Worm (Caenorhabditis elegans): Measurements from ENCODE around the gene deg-3.
A peak's percentile ranks its signal among the peaks of the same experiment; 100 is the strongest.

Gene deg-3

DNA sequence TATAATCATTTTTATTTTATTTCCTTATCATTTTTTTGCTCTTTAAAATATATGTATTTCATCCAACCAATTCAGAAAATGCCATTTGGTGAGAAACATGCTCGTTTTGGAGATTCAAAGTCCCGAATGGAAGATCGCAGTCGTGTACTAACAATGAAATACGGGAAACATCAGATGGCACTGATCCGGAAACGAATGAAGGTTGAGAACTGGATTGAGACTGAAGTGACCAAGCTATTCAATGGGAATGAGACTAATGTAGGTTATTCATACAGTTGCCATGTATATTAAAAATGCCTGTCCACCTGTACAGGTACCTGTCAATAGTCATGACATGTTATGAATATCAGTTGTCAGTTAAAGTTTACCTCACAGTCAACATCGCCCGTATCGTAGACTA, 31.9 kb downstream of the deg-3 start, which contains the start of gene F55C10.5:
Gene F55C10.5, plus strand, starts transcription at position 74 of the 400 bp plus-strand sequence.
- TF ChIP-seq tra-4 (tag; optimal IDR thresholded peaks at IDR 0.05) (no peak), tbx-11 (GFP tag; IDR thresholded peaks at IDR 0.05) (no peak), flt-1 (GFP tag; IDR thresholded peaks at IDR 0.05) (no peak), scrt-1 (GFP tag; IDR thresholded peaks at IDR 0.05) (no peak), hnd-1 (tag; optimal IDR thresholded peaks at IDR 0.05) (no peak), ets-7 (tag; optimal IDR thresholded peaks at IDR 0.05) (no peak), ama-1 (optimal IDR thresholded peaks at IDR 0.05) (no peak), sea-1 (GFP tag; conservative IDR thresholded peaks at IDR 0.05) (no peak), tbx-37 (GFP tag; conservative IDR thresholded peaks at IDR 0.05) (no peak), hmg-4 (GFP tag; optimal IDR thresholded peaks at IDR 0.05) (no peak), hmbx-1 (tag; optimal IDR thresholded peaks at IDR 0.05) (no peak), F13C5.2 (tag; optimal IDR thresholded peaks at IDR 0.05) (no peak), ceh-36 (tag; optimal IDR thresholded peaks at IDR 0.05) (no peak), ceh-13 (GFP tag; optimal IDR thresholded peaks at IDR 0.05) (no peak), aly-1 (tag; optimal IDR thresholded peaks at IDR 0.05) (no peak), B0310.2 (tag; optimal IDR thresholded peaks at IDR 0.05) (no peak), pes-1 (GFP tag; IDR thresholded peaks at IDR 0.05) (no peak)

DNA sequence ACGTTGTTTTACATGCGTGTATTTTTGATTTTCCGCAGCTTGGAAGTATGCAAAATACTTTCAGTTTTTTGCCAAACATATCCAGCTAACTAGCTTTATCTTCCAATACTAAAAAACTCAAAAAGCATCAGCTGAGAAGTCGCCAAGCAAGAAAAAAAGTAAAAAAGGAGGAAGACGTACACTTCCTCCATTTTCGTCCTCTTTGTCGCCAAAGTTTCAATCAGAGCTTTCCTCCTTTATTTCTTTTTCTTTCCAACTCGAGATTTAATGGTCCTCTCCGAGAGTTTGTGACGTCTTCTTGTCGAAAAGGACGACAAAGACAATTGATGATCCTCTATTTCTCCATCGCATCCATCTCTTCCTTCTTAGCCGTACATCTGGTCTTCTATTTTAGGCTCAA, 34.4 kb downstream of the deg-3 start:
- TF ChIP-seq sea-1 (GFP tag; conservative IDR thresholded peaks at IDR 0.05) (no peak), tbx-37 (GFP tag; conservative IDR thresholded peaks at IDR 0.05) (no peak), scrt-1 (GFP tag; IDR thresholded peaks at IDR 0.05) (no peak), hnd-1 (tag; optimal IDR thresholded peaks at IDR 0.05) (no peak), hmbx-1 (tag; optimal IDR thresholded peaks at IDR 0.05) (no peak), tbx-11 (GFP tag; IDR thresholded peaks at IDR 0.05) (no peak), aly-1 (tag; optimal IDR thresholded peaks at IDR 0.05) (no peak), ceh-36 (tag; optimal IDR thresholded peaks at IDR 0.05) (no peak), ama-1 (optimal IDR thresholded peaks at IDR 0.05) (no peak), flt-1 (GFP tag; IDR thresholded peaks at IDR 0.05) (no peak), ets-7 (tag; optimal IDR thresholded peaks at IDR 0.05) (no peak)

DNA sequence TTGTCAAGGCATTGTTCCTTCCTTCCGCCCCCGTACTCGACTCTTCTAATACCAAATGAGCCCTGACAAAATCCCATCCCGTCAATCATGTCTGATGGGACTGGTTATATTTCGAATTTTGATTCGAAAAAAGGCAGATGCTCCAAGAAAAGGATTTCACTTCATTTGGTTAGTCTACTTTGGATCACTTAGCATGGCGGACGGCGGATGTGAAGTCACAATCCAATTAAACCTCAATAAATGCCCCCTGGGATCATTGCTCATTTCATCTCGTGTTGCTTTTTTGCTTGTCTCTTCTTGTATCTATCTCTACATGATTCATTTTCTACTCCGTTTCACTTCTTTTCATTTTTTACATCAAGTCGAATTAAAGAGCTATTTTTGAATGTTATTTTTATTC, 35.6 kb downstream of the deg-3 start:
- TF ChIP-seq tbx-11 (GFP tag; IDR thresholded peaks at IDR 0.05) (no peak), ets-7 (tag; optimal IDR thresholded peaks at IDR 0.05) (no peak), hnd-1 (tag; optimal IDR thresholded peaks at IDR 0.05) (no peak), flt-1 (GFP tag; IDR thresholded peaks at IDR 0.05) (no peak), tbx-37 (GFP tag; conservative IDR thresholded peaks at IDR 0.05) (no peak), hmg-4 (GFP tag; optimal IDR thresholded peaks at IDR 0.05) (no peak), ama-1 (optimal IDR thresholded peaks at IDR 0.05) (no peak)

DNA sequence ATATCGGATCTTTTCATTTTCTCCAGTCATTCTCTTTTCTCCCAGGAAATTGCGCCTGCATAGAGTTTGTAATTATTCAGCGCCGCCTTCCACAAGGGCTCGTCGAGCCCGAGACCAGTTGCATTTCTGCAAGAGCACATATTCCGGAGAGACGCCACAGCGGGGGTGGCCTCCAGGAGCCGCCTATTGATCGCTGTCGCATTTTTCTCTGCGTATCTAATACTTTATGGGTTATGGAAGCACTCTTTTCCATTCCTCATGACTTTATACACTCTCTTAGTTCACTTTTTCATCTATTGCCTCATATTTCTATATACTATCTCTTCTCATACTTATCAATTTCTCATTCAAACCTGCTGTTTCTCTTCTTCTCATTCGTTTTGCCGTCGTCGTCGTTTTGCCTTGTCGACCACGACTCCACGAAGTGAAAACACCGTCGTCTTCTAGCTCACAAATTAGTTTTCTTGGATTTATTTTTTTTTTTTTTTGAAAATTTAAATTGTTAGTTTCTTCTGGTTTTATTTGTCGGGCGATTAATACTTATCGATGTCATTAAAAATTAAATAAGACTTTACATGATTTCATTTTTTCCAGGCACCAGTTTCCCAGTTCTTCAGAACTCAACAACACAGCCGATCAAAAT, 39.7 kb downstream of the deg-3 start, which contains the start of gene cnb-1:
Gene cnb-1, plus strand, starts transcription at position 593 of the 643 bp plus-strand sequence.
- TF ChIP-seq F13C5.2 (tag; optimal IDR thresholded peaks at IDR 0.05) (peak; percentile 13), hmg-4 (GFP tag; optimal IDR thresholded peaks at IDR 0.05) (no peak), aly-1 (tag; optimal IDR thresholded peaks at IDR 0.05) (no peak), ets-7 (tag; optimal IDR thresholded peaks at IDR 0.05) (no peak)

DNA sequence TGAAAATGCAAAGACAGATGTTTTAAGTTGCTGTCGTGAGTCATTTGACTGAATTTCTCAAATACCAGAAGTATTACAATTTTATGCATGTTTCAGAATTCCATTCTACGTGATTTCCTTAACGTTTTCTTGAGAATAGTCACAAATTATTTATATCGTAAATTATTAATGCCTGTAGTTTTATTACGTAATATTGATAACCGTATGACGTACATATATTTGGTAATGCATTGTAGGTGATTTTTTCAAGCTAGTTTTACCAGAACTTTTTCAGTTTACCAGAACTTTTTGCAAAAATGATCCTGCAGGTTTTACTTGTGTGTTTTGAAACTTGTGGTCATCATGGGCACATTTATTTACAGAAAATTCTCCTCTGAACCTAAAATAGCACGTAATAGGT, 41.0 kb downstream of the deg-3 start:
- TF ChIP-seq hnd-1 (tag; optimal IDR thresholded peaks at IDR 0.05) (no peak), tbx-11 (GFP tag; IDR thresholded peaks at IDR 0.05) (no peak), hmbx-1 (tag; optimal IDR thresholded peaks at IDR 0.05) (no peak), ceh-36 (tag; optimal IDR thresholded peaks at IDR 0.05) (no peak)

DNA sequence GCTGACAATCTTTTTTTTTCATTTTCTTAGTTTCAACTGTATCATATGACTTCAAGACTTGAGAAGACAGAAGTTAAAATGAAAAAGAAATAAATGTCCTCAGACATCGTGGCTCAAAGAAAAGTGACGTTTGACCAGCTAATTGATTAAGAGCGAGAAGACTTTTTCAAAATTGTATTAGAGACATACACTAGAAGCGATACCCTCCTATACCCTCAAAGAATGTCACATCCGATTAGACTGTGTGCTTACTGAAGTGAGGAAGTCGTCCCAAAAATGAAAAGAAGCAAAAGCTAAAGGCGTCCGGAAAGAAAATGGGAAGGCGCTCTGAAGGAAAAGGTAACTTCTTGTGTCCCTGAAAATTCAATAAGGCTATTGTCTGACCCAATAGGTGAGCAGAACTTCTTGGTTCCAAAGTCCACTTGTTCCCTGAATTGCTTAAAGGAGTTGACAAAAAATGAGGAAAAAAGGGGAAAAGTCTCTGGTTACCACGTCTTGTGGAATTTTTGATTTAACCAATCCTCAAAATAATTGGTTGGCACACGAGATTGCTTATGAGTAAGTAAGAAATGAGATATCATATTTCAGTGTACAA, 42.6 kb downstream of the deg-3 start:
- TF ChIP-seq pes-1 (GFP tag; IDR thresholded peaks at IDR 0.05) (no peak), ceh-13 (GFP tag; optimal IDR thresholded peaks at IDR 0.05) (no peak), scrt-1 (GFP tag; IDR thresholded peaks at IDR 0.05) (no peak), hnd-1 (tag; optimal IDR thresholded peaks at IDR 0.05) (no peak)

DNA sequence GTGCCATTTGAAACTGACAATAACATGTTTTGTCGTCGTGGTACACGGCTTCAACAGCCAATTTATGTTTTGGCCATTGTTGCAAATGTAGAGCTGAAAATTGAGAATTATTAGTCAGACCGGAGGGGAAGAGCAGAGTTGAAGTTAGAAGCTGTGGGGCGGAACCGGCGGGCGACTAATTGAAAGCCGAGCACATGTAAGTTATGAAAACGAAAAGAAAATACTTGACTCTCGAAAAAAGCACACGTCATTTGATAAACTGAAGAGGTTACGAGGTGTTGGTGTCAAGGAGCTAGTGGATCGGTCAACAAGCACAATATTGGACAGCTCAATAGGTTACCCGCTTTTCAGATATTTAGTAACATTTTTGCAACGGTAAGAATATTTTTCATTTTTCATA, 48.8 kb downstream of the deg-3 start, which contains the start of gene dop-5:
Gene dop-5, minus strand, starts transcription at position 101 of the 400 bp plus-strand sequence.
- TF ChIP-seq ama-1 (optimal IDR thresholded peaks at IDR 0.05) (no peak), aly-1 (tag; optimal IDR thresholded peaks at IDR 0.05) (no peak), F13C5.2 (tag; optimal IDR thresholded peaks at IDR 0.05) (no peak), ets-7 (tag; optimal IDR thresholded peaks at IDR 0.05) (no peak), ceh-36 (tag; optimal IDR thresholded peaks at IDR 0.05) (no peak), hnd-1 (tag; optimal IDR thresholded peaks at IDR 0.05) (no peak), tra-4 (tag; optimal IDR thresholded peaks at IDR 0.05) (no peak), flt-1 (GFP tag; IDR thresholded peaks at IDR 0.05) (no peak), sea-1 (GFP tag; conservative IDR thresholded peaks at IDR 0.05) (no peak), ceh-13 (GFP tag; optimal IDR thresholded peaks at IDR 0.05) (no peak), B0310.2 (tag; optimal IDR thresholded peaks at IDR 0.05) (no peak), tbx-11 (GFP tag; IDR thresholded peaks at IDR 0.05) (no peak), hmg-4 (GFP tag; optimal IDR thresholded peaks at IDR 0.05) (no peak), scrt-1 (GFP tag; IDR thresholded peaks at IDR 0.05) (no peak), pes-1 (GFP tag; IDR thresholded peaks at IDR 0.05) (no peak)

DNA sequence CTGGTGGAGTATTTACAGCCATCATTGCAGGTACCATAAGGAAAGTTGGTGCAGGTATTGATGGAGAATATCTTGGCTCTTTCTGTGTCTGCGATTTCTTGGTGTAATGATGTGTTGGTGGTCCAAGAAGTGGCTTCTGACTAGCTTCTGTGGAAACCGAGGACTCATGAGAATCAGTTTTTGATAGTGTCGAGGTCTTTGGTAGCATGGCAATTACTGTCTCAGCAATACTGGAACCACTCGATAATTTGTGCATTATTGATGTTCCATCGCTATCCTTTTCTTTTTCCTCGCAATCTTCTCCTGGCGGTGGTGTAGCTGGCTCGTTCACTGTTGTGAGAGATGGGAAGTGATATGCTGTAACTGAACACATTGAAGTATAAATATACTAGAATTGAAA, 51.4 kb downstream of the deg-3 start:
- TF ChIP-seq hmbx-1 (tag; optimal IDR thresholded peaks at IDR 0.05) (no peak), ceh-13 (GFP tag; optimal IDR thresholded peaks at IDR 0.05) (no peak), ets-7 (tag; optimal IDR thresholded peaks at IDR 0.05) (no peak), pes-1 (GFP tag; IDR thresholded peaks at IDR 0.05) (no peak), scrt-1 (GFP tag; IDR thresholded peaks at IDR 0.05) (no peak), tra-4 (tag; optimal IDR thresholded peaks at IDR 0.05) (no peak), ceh-36 (tag; optimal IDR thresholded peaks at IDR 0.05) (no peak), B0310.2 (tag; optimal IDR thresholded peaks at IDR 0.05) (no peak), tbx-11 (GFP tag; IDR thresholded peaks at IDR 0.05) (no peak), flt-1 (GFP tag; IDR thresholded peaks at IDR 0.05) (no peak), F13C5.2 (tag; optimal IDR thresholded peaks at IDR 0.05) (no peak), hmg-4 (GFP tag; optimal IDR thresholded peaks at IDR 0.05) (no peak), ama-1 (optimal IDR thresholded peaks at IDR 0.05) (no peak), sea-1 (GFP tag; conservative IDR thresholded peaks at IDR 0.05) (no peak), tbx-37 (GFP tag; conservative IDR thresholded peaks at IDR 0.05) (no peak), aly-1 (tag; optimal IDR thresholded peaks at IDR 0.05) (no peak), hnd-1 (tag; optimal IDR thresholded peaks at IDR 0.05) (no peak)

Measured in whole organism, early embryonic.